Fruit fly (Drosophila melanogaster) whole organism, embryonic: ENCODE data around the gene Srp14.
A peak's percentile ranks its signal among the peaks of the same experiment; 100 is the strongest.

ENCODE experiments used
- Asciz ChIP-seq: fragments of 200-800 bp; sonication (Bioruptor generic); optimal IDR thresholded peaks from 2 replicates; lab custom pipeline; 2017; ENCODE audit warnings: missing biosample characterization, mild to moderate bottlenecking, missing genetic modification characterization, missing genetic modification reagents
- BEAF-32 ChIP-seq: fragments of 200-800 bp; sonication (Bioruptor generic); optimal IDR thresholded peaks from 3 replicates; lab custom pipeline; 2017; ENCODE audit warnings: missing biosample characterization, missing genetic modification characterization, mild to moderate bottlenecking, moderate library complexity, missing genetic modification reagents
- Bteb2 ChIP-seq: fragments of 200-800 bp; sonication (Bioruptor generic); optimal IDR thresholded peaks from 2 replicates; lab custom pipeline; 2016; ENCODE audit warnings: missing biosample characterization, missing genetic modification characterization
- CG11247 ChIP-seq: fragments of 200-800 bp; sonication (Bioruptor generic); IDR thresholded peaks from 2 replicates; pipeline ENCODE4 v1.3.6; 2022; ENCODE audit warnings: missing biosample characterization, missing genetic modification characterization
- CG11696 ChIP-seq: fragments of 200-800 bp; sonication (Bioruptor generic); IDR thresholded peaks from 2 replicates; pipeline ENCODE4 v1.3.6; 2022; ENCODE audit warnings: missing biosample characterization, missing genetic modification characterization
- CG13775 ChIP-seq: fragments of 200-800 bp; sonication (Bioruptor generic); optimal IDR thresholded peaks from 3 replicates; lab custom pipeline; 2017; ENCODE audit warnings: missing biosample characterization, mild to moderate bottlenecking, missing genetic modification characterization
- CG14667 ChIP-seq: fragments of 200-800 bp; sonication (Bioruptor generic); IDR thresholded peaks from 2 replicates; pipeline ENCODE4 v1.3.6; 2022; ENCODE audit warnings: missing biosample characterization, missing genetic modification characterization
- CG17361 ChIP-seq: fragments of 200-800 bp; sonication (Bioruptor generic); IDR thresholded peaks from 3 replicates; pipeline ENCODE4 v1.3.6; 2022; ENCODE audit warnings: missing biosample characterization, missing genetic modification characterization
- CG17568 ChIP-seq: fragments of 200-800 bp; sonication (Bioruptor generic); optimal IDR thresholded peaks from 2 replicates; lab custom pipeline; 2018; ENCODE audit warnings: missing biosample characterization, mild to moderate bottlenecking, missing genetic modification characterization, moderate library complexity
- CG17802 ChIP-seq: fragments of 200-800 bp; sonication (Bioruptor generic); optimal IDR thresholded peaks from 2 replicates; lab custom pipeline; 2018; ENCODE audit warnings: missing biosample characterization, mild to moderate bottlenecking, missing genetic modification characterization, moderate library complexity
- CG17912 ChIP-seq: fragments of 200-800 bp; sonication (Bioruptor generic); optimal IDR thresholded peaks from 2 replicates; lab custom pipeline; 2018; ENCODE audit warnings: missing biosample characterization, mild to moderate bottlenecking, missing genetic modification characterization
- CG2712 ChIP-seq: fragments of 200-800 bp; optimal IDR thresholded peaks from 3 replicates; lab custom pipeline; 2019; ENCODE audit warnings: missing biosample characterization, mild to moderate bottlenecking, missing genetic modification characterization, moderate library complexity
- CG2875 ChIP-seq: fragments of 200-800 bp; sonication (Bioruptor generic); optimal IDR thresholded peaks from 2 replicates; lab custom pipeline; 2017; ENCODE audit warnings: missing biosample characterization, mild to moderate bottlenecking, missing genetic modification characterization, missing genetic modification reagents
- CG30431 ChIP-seq: fragments of 200-800 bp; sonication (Bioruptor generic); optimal IDR thresholded peaks from 2 replicates; lab custom pipeline; 2017; ENCODE audit warnings: missing biosample characterization, missing genetic modification characterization
- CG31224 ChIP-seq: fragments of 200-800 bp; sonication (Bioruptor generic); IDR thresholded peaks from 2 replicates; pipeline ENCODE4 v1.3.6; 2022; ENCODE audit warnings: missing biosample characterization, missing genetic modification characterization
- CG3163 ChIP-seq: fragments of 200-800 bp; sonication (Bioruptor generic); optimal IDR thresholded peaks from 3 replicates; lab custom pipeline; 2016; ENCODE audit warnings: missing biosample characterization, missing genetic modification characterization
- CG3726 ChIP-seq: fragments of 200-800 bp; sonication (Bioruptor generic); IDR thresholded peaks from 3 replicates; pipeline ENCODE4, ENCODE4 v1.3.6; 2022; ENCODE audit warnings: missing biosample characterization, missing genetic modification characterization
- CG4404 ChIP-seq: fragments of 200-800 bp; sonication (Bioruptor generic); IDR thresholded peaks from 2 replicates; pipeline ENCODE4 v1.3.6; 2022; ENCODE audit warnings: missing biosample characterization, missing genetic modification characterization
- CG6254 ChIP-seq: fragments of 200-800 bp; sonication (Bioruptor generic); optimal IDR thresholded peaks from 3 replicates; lab custom pipeline; 2017; ENCODE audit warnings: mild to moderate bottlenecking, missing biosample characterization, missing genetic modification reagents, missing genetic modification characterization
- CkIIα-i1 ChIP-seq: fragments of 200-800 bp; sonication (Bioruptor generic); IDR thresholded peaks from 2 replicates; pipeline ENCODE4 v1.3.6; 2022; ENCODE audit warnings: missing biosample characterization, missing genetic modification characterization
- Dad ChIP-seq: fragments of 200-800 bp; sonication (Bioruptor generic); optimal IDR thresholded peaks from 3 replicates; lab custom pipeline; 2016; ENCODE audit warnings: missing biosample characterization, missing genetic modification characterization
- Dbx ChIP-seq: fragments of 200-800 bp; sonication (Bioruptor generic); IDR thresholded peaks from 3 replicates; pipeline ENCODE4 v1.3.6; 2022; ENCODE audit warnings: missing biosample characterization, missing genetic modification characterization
- ERR ChIP-seq: fragments of 200-800 bp; sonication (Bioruptor generic); optimal IDR thresholded peaks from 2 replicates; lab custom pipeline; 2016; ENCODE audit warnings: missing biosample characterization, missing genetic modification characterization
- Ets65A ChIP-seq: fragments of 200-800 bp; sonication (Bioruptor generic); peaks from one replicate; lab custom pipeline; 2016; ENCODE audit warnings: missing biosample characterization, missing genetic modification characterization
- H15 ChIP-seq: fragments of 200-800 bp; sonication (Bioruptor generic); IDR thresholded peaks from 3 replicates; pipeline ENCODE4 v1.3.6; 2022; ENCODE audit warnings: missing biosample characterization, missing genetic modification characterization
- Hmr ChIP-seq: fragments of 200-800 bp; sonication (Bioruptor generic); optimal IDR thresholded peaks from 3 replicates; lab custom pipeline; 2017; ENCODE audit warnings: mild to moderate bottlenecking, missing biosample characterization, missing genetic modification reagents, missing genetic modification characterization
- Jarid2 ChIP-seq: fragments of 200-800 bp; sonication (Bioruptor generic); optimal IDR thresholded peaks from 3 replicates; lab custom pipeline; 2017; ENCODE audit warnings: mild to moderate bottlenecking, missing biosample characterization, missing genetic modification reagents, missing genetic modification characterization
- NK7.1 ChIP-seq: fragments of 200-800 bp; sonication (Bioruptor generic); optimal IDR thresholded peaks from 3 replicates; lab custom pipeline; 2016; ENCODE audit warnings: missing biosample characterization, missing genetic modification characterization
- Nf-YA ChIP-seq: fragments of 200-800 bp; sonication (Bioruptor generic); IDR thresholded peaks from 2 replicates; pipeline ENCODE4 v1.3.6; 2022; ENCODE audit warnings: missing biosample characterization, missing genetic modification characterization
- Poxn ChIP-seq: fragments of 200-800 bp; sonication (Bioruptor generic); IDR thresholded peaks from 2 replicates; pipeline ENCODE4 v1.3.6; 2022; ENCODE audit warnings: missing biosample characterization, missing genetic modification characterization
- Side ChIP-seq: fragments of 200-800 bp; sonication (Bioruptor generic); optimal IDR thresholded peaks from 2 replicates; lab custom pipeline; 2016; ENCODE audit warnings: missing biosample characterization, missing genetic modification characterization
- Spps ChIP-seq: fragments of 200-800 bp; sonication (Bioruptor generic); optimal IDR thresholded peaks from 2 replicates; lab custom pipeline; 2018; ENCODE audit warnings: missing biosample characterization, mild to moderate bottlenecking, missing genetic modification characterization
- Xbp1 ChIP-seq: fragments of 200-800 bp; sonication (Bioruptor generic); optimal IDR thresholded peaks from 3 replicates; lab custom pipeline; 2016; ENCODE audit warnings: missing biosample characterization, mild to moderate bottlenecking, missing genetic modification characterization
- ac ChIP-seq: fragments of 200-800 bp; sonication (Bioruptor generic); optimal IDR thresholded peaks from 3 replicates; lab custom pipeline; 2017; ENCODE audit warnings: missing biosample characterization, mild to moderate bottlenecking, missing genetic modification characterization
- crc ChIP-seq: fragments of 200-800 bp; sonication (Bioruptor generic); optimal IDR thresholded peaks from 2 replicates; lab custom pipeline; 2016; ENCODE audit warnings: missing biosample characterization, missing genetic modification characterization
- crol ChIP-seq: fragments of 200-800 bp; sonication (Bioruptor generic); IDR thresholded peaks from 2 replicates; pipeline ENCODE4 v1.3.6; 2022; ENCODE audit warnings: missing biosample characterization, missing genetic modification characterization
- crp ChIP-seq, 2 experiments: fragments of 200-800 bp; sonication (Bioruptor generic); optimal IDR thresholded peaks; 2 replicates in 1 of 2; 3 replicates in 1 of 2; lab custom pipeline; 2017; ENCODE audit warnings: missing biosample characterization in 2 of 2, missing genetic modification characterization in 2 of 2, mild to moderate bottlenecking in 1 of 2, moderate library complexity in 1 of 2
- gsb-n ChIP-seq: fragments of 200-800 bp; sonication (Bioruptor generic); optimal IDR thresholded peaks from 3 replicates; lab custom pipeline; 2018; ENCODE audit warnings: missing biosample characterization, mild to moderate bottlenecking, missing genetic modification characterization
- gt ChIP-seq: fragments of 200-800 bp; sonication (Bioruptor generic); IDR thresholded peaks from 2 replicates; pipeline ENCODE4 v1.3.6; 2022; ENCODE audit warnings: missing biosample characterization, missing genetic modification characterization
- hb ChIP-seq: fragments of 200-800 bp; sonication (Bioruptor generic); IDR thresholded peaks from 3 replicates; pipeline ENCODE4 v1.3.6; 2022; ENCODE audit warnings: missing biosample characterization, missing genetic modification characterization; ENCODE audit not compliant: partially characterized antibody
- hkb ChIP-seq, 2 experiments: fragments of 200-800 bp in 1 of 2; fragments of >200 bp in 1 of 2; sonication (Bioruptor generic) in 1 of 2; IDR thresholded peaks in 1 of 2; optimal IDR thresholded peaks in 1 of 2; 2 replicates each; pipeline versions ENCODE4 v1.3.6 to Lab custom; 2017 to 2022; ENCODE audit warnings: missing biosample characterization in 1 of 2, missing genetic modification characterization in 1 of 2
- hth ChIP-seq: fragments of >200 bp; optimal IDR thresholded peaks from 2 replicates; lab custom pipeline; 2017; ENCODE audit warnings: inconsistent platforms
- jing ChIP-seq: fragments of 200-800 bp; sonication (Bioruptor generic); optimal IDR thresholded peaks from 2 replicates; lab custom pipeline; 2018; ENCODE audit warnings: missing biosample characterization, mild to moderate bottlenecking, missing genetic modification characterization
- knrl ChIP-seq: fragments of 200-800 bp; sonication (Bioruptor generic); IDR thresholded peaks from 3 replicates; pipeline ENCODE4 v1.3.6; 2022; ENCODE audit warnings: missing biosample characterization, missing genetic modification characterization; ENCODE audit not compliant: partially characterized antibody
- lab ChIP-seq: fragments of 200-800 bp; sonication (Bioruptor generic); optimal IDR thresholded peaks from 3 replicates; lab custom pipeline; 2017; ENCODE audit warnings: missing biosample characterization, missing genetic modification characterization, mild to moderate bottlenecking, moderate library complexity, missing genetic modification reagents
- mld ChIP-seq: fragments of 200-800 bp; sonication (Bioruptor generic); IDR thresholded peaks from 3 replicates; pipeline ENCODE4 v1.3.6; 2022; ENCODE audit warnings: missing biosample characterization, missing genetic modification characterization; ENCODE audit not compliant: partially characterized antibody
- repo ChIP-seq: fragments of 200-800 bp; sonication (Bioruptor generic); optimal IDR thresholded peaks from 2 replicates; lab custom pipeline; 2016; ENCODE audit warnings: missing biosample characterization, missing genetic modification characterization
- seq ChIP-seq: fragments of 200-800 bp; sonication (Bioruptor generic); IDR thresholded peaks from 2 replicates; pipeline ENCODE4 v1.3.6; 2022; ENCODE audit warnings: missing biosample characterization, missing genetic modification characterization
- sisA ChIP-seq: fragments of 200-800 bp; sonication (Bioruptor generic); IDR thresholded peaks from 2 replicates; pipeline ENCODE4 v1.3.6; 2022; ENCODE audit warnings: missing biosample characterization, missing genetic modification characterization
- so ChIP-seq: fragments of 200-800 bp; sonication (Bioruptor generic); IDR thresholded peaks from 3 replicates; pipeline ENCODE4 v1.3.6; 2022; ENCODE audit warnings: missing biosample characterization, missing genetic modification characterization
- wdn ChIP-seq: fragments of 200-800 bp; sonication (Bioruptor generic); IDR thresholded peaks from 2 replicates; pipeline ENCODE4 v1.3.6; 2022; ENCODE audit warnings: missing biosample characterization, missing genetic modification characterization
- yki ChIP-seq: fragments of >200 bp; optimal IDR thresholded peaks from 3 replicates; lab custom pipeline; 2018

Srp14 gene

DNA sequence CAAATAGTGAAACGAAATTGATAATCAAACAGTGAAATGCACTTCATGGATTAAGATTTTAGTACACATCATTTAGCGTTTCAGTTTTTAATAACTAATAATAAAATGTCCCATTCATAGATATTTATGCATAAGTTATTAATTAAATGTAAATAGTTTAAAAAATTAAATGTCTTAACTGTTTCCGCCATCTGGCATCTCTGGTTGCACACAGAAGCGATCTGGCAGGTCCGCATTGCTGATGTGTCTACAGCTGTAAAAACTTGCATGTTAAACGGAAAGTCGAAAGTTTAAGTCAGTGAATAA is 8.5 kb downstream of the Srp14 start, which contains the start of gene Srp72 (continued):
- TF ChIP-seq CG31224 (GFP tag; lab: Robert Waterston, UW) (no peak), CG17568 (GFP tag; lab: Kevin White, UChicago) (no peak), knrl (GFP tag; lab: Robert Waterston, UW) (no peak), NK7.1 (GFP tag; lab: Kevin White, UChicago) (no peak), Dad (GFP tag; lab: Kevin White, UChicago) (no peak), mld (no peak), hb (no peak), CG2712 (tag; lab: Kevin White, UChicago) (peak; percentile 65), crp (GFP tag; optimal IDR thresholded peaks at IDR 0.05; lab: Kevin White, UChicago) (peak in 1 of 2 experiments; percentile 72), Nf-YA (GFP tag; lab: Robert Waterston, UW) (no peak), repo (GFP tag; lab: Kevin White, UChicago) (no peak), CG11696 (GFP tag; lab: Robert Waterston, UW) (no peak), Dbx (GFP tag; lab: Robert Waterston, UW) (peak; percentile 54; the same call in 2 of the 3 replicates), hkb (optimal IDR thresholded peaks at IDR 0.05; lab: Kevin White, UChicago) (no peak), hkb (GFP tag; IDR thresholded peaks at IDR 0.05; lab: Robert Waterston, UW) (peak; percentile 63), CG17802 (tag; lab: Kevin White, UChicago) (peak; percentile 39), Bteb2 (GFP tag; lab: Kevin White, UChicago) (no peak), CG30431 (GFP tag; lab: Kevin White, UChicago) (no peak), crol (GFP tag; lab: Robert Waterston, UW) (no peak), BEAF-32 (GFP tag; lab: Kevin White, UChicago) (peak; percentile 44), Side (no peak), Hmr (peak; percentile 37), ERR (no peak), ac (GFP tag; lab: Kevin White, UChicago) (no peak), H15 (no peak), Asciz (GFP tag; lab: Kevin White, UChicago) (no peak), CkIIα-i1 (no peak), CG14667 (no peak), Jarid2 (GFP tag; lab: Kevin White, UChicago) (no peak), wdn (GFP tag; lab: Robert Waterston, UW) (no peak), CG3726 (GFP tag; lab: Robert Waterston, UW) (no peak), lab (GFP tag; lab: Kevin White, UChicago) (peak; percentile 58), seq (peak; percentile 38; the same call in 1 of the 2 replicates), CG3163 (GFP tag; lab: Kevin White, UChicago) (no peak), yki (no peak), crc (GFP tag; lab: Kevin White, UChicago) (no peak), sisA (GFP tag; lab: Robert Waterston, UW) (peak; percentile 37; the same call in 1 of the 2 replicates), CG13775 (GFP tag; lab: Kevin White, UChicago) (peak; percentile 56), Spps (tag; lab: Kevin White, UChicago) (peak; percentile 9), jing (GFP tag; lab: Kevin White, UChicago) (no peak), CG17912 (no peak), CG4404 (no peak), CG6254 (GFP tag; lab: Kevin White, UChicago) (no peak), CG2875 (GFP tag; lab: Kevin White, UChicago) (peak; percentile 16), CG11247 (GFP tag; lab: Robert Waterston, UW) (peak; percentile 43; the same call in 1 of the 2 replicates), CG17361 (GFP tag; lab: Robert Waterston, UW) (no peak), hth (lab: Kevin White, UChicago) (no peak), so (GFP tag; lab: Robert Waterston, UW) (0 out of 3 replicates have a peak, but pooled peaks have one; percentile 41), gt (no peak), gsb-n (tag; lab: Kevin White, UChicago) (peak; percentile 51), Xbp1 (GFP tag; lab: Kevin White, UChicago) (peak; percentile 66), Poxn (GFP tag; lab: Robert Waterston, UW) (no peak), Ets65A (no peak)
